Worm (Caenorhabditis elegans) whole organism, young adult: ENCODE results near the gene lbp-9.
"Not testable (repeated sequence)": the region's sequence is repeated elsewhere in the genome, so short reads cannot be mapped to it uniquely, and the experiment has no call there.

Source experiments
- D2030.7 ChIP-seq: fragments of 200-800 bp; sonication (Bioruptor generic); IDR thresholded peaks from 2 replicates; pipeline ENCODE4 v1.3.6; 2022; ENCODE audit warnings: missing genetic modification reagents, missing genetic modification characterization, missing compliant biosample characterization
- F37B4.10 ChIP-seq: fragments of 200-800 bp; sonication (Bioruptor generic); IDR thresholded peaks from 2 replicates; pipeline ENCODE4 v1.3.6; 2022; ENCODE audit warnings: missing genetic modification characterization, missing compliant biosample characterization
- F39B2.1 ChIP-seq: fragments of 200-800 bp; sonication (Bioruptor generic); IDR thresholded peaks from 2 replicates; pipeline ENCODE4 v1.3.6; 2022; ENCODE audit warnings: missing genetic modification reagents, missing genetic modification characterization, missing compliant biosample characterization
- Y67H2A.10 ChIP-seq: fragments of 200-800 bp; sonication (Bioruptor generic); conservative IDR thresholded peaks from 2 replicates; pipeline ENCODE4 v1.3.6; 2022; ENCODE audit warnings: missing genetic modification reagents, missing genetic modification characterization, missing compliant biosample characterization
- Y95B8A.8 ChIP-seq: fragments of 200-800 bp; sonication (Bioruptor generic); IDR thresholded peaks from 2 replicates; pipeline ENCODE4 v1.3.6; 2022; ENCODE audit warnings: missing genetic modification reagents, missing genetic modification characterization, missing compliant biosample characterization
- ama-1 ChIP-seq, 3 experiments: fragments of 150-350 bp in 1 of 3; sonication (generic microtip) in 2 of 3; optimal IDR thresholded peaks; 2 replicates each; lab custom pipeline; 2014 to 2018; ENCODE audit warnings: missing biosample characterization in 2 of 3, missing genetic modification characterization in 2 of 3, missing genetic modification reagents in 2 of 3
- aptf-2 ChIP-seq: fragments of 200-800 bp; sonication (Bioruptor generic); conservative IDR thresholded peaks from 2 replicates; pipeline ENCODE4 v1.3.6; 2022; ENCODE audit warnings: missing genetic modification reagents, missing genetic modification characterization, missing compliant biosample characterization
- attf-3 ChIP-seq: fragments of 200-800 bp; sonication (Bioruptor generic); conservative IDR thresholded peaks from 2 replicates; pipeline ENCODE4 v1.3.6; 2022; ENCODE audit warnings: missing genetic modification reagents, missing genetic modification characterization, missing compliant biosample characterization
- attf-6 ChIP-seq: fragments of 200-800 bp; sonication (Bioruptor generic); IDR thresholded peaks from 2 replicates; pipeline ENCODE4 v1.3.6; 2022; ENCODE audit warnings: missing genetic modification reagents, missing genetic modification characterization, missing compliant biosample characterization
- bed-1 ChIP-seq: fragments of 200-800 bp; sonication (Bioruptor generic); IDR thresholded peaks from 2 replicates; pipeline ENCODE4 v1.3.6; 2022; ENCODE audit warnings: missing genetic modification reagents, missing genetic modification characterization, missing compliant biosample characterization
- egrh-3 ChIP-seq: fragments of 200-800 bp; sonication (Bioruptor generic); IDR thresholded peaks from 2 replicates; pipeline ENCODE4 v1.3.6; 2022; ENCODE audit warnings: missing genetic modification reagents, missing genetic modification characterization, missing compliant biosample characterization
- hlh-26 ChIP-seq: fragments of 200-800 bp; sonication (Bioruptor generic); conservative IDR thresholded peaks from 2 replicates; pipeline ENCODE4 v1.3.6; 2022; ENCODE audit warnings: missing genetic modification reagents, missing genetic modification characterization, missing compliant biosample characterization
- hmg-1.2 ChIP-seq: fragments of 200-800 bp; sonication (Bioruptor generic); IDR thresholded peaks from 2 replicates; pipeline ENCODE4 v1.3.6; 2022; ENCODE audit warnings: missing genetic modification reagents, missing genetic modification characterization, missing compliant biosample characterization
- lag-1 ChIP-seq: fragments of 200-800 bp; sonication (Bioruptor generic); IDR thresholded peaks from 2 replicates; pipeline ENCODE4 v1.3.6; 2022; ENCODE audit warnings: missing genetic modification reagents, missing genetic modification characterization, missing compliant biosample characterization
- mcd-1 ChIP-seq: fragments of 200-800 bp; sonication (Bioruptor generic); IDR thresholded peaks from 2 replicates; pipeline ENCODE4 v1.3.6; 2022; ENCODE audit warnings: missing genetic modification reagents, missing genetic modification characterization, missing compliant biosample characterization
- mes-4 ChIP-seq: sonication (generic microtip); optimal IDR thresholded peaks from 2 replicates; lab custom pipeline; 2016; ENCODE audit warnings: missing genotype, missing genetic modification characterization, missing compliant biosample characterization
- pbrm-1 ChIP-seq: fragments of 200-800 bp; sonication (Bioruptor generic); IDR thresholded peaks from 2 replicates; pipeline ENCODE4 v1.3.6; 2022; ENCODE audit warnings: missing genetic modification reagents, missing genetic modification characterization, missing compliant biosample characterization
- rpc-1 ChIP-seq, 2 experiments: fragments of 150-350 bp in 1 of 2; sonication (generic microtip) in 1 of 2; optimal IDR thresholded peaks; 2 replicates each; lab custom pipeline; 2014 to 2018; ENCODE audit warnings: missing biosample characterization in 1 of 2, missing genetic modification characterization in 1 of 2, missing genetic modification reagents in 1 of 2, missing genotype in 1 of 2
- snpc-1.1 ChIP-seq: sonication (generic microtip); optimal IDR thresholded peaks from 2 replicates; lab custom pipeline; 2017; ENCODE audit warnings: missing genetic modification characterization, mild to moderate bottlenecking, missing compliant biosample characterization, antibody characterized with exemption, moderate library complexity, missing genotype, missing genetic modification reagents; ENCODE audit not compliant: insufficient read depth
- snpc-4 ChIP-seq, 5 experiments: fragments of 150-350 bp in 1 of 5; sonication (generic microtip) in 4 of 5; optimal IDR thresholded peaks; 2 replicates each; lab custom pipeline; 2014 to 2018; ENCODE audit warnings: missing genetic modification characterization in 5 of 5, missing biosample characterization in 3 of 5, antibody characterized with exemption in 2 of 5, mild to moderate bottlenecking in 2 of 5, missing compliant biosample characterization in 2 of 5, missing genotype in 2 of 5, moderate library complexity in 2 of 5, missing genetic modification reagents in 1 of 5
- somi-1 ChIP-seq: fragments of 200-800 bp; sonication (Bioruptor generic); optimal IDR thresholded peaks from 2 replicates; lab custom pipeline; 2018; ENCODE audit warnings: mild to moderate bottlenecking, missing genetic modification characterization, missing compliant biosample characterization
- xnd-1 ChIP-seq: sonication (generic microtip); optimal IDR thresholded peaks from 2 replicates; lab custom pipeline; 2016; ENCODE audit warnings: missing genotype, missing genetic modification reagents, missing genetic modification characterization, missing compliant biosample characterization
- zfh-2 ChIP-seq: fragments of 200-800 bp; sonication (Bioruptor generic); conservative IDR thresholded peaks from 2 replicates; pipeline ENCODE4 v1.3.6; 2022; ENCODE audit warnings: missing genetic modification reagents, missing genetic modification characterization, missing compliant biosample characterization
- ztf-25 ChIP-seq: fragments of 200-800 bp; sonication (Bioruptor generic); IDR thresholded peaks from 2 replicates; pipeline ENCODE4 v1.3.6; 2022; ENCODE audit warnings: missing genetic modification reagents, missing genetic modification characterization, missing compliant biosample characterization
- ztf-26 ChIP-seq: sonication (generic microtip); optimal IDR thresholded peaks from 2 replicates; lab custom pipeline; 2017; ENCODE audit warnings: missing genetic modification characterization, missing compliant biosample characterization
- ztf-3 ChIP-seq: fragments of 200-800 bp; sonication (Bioruptor generic); optimal IDR thresholded peaks from 2 replicates; lab custom pipeline; 2018; ENCODE audit warnings: mild to moderate bottlenecking, missing genetic modification characterization, missing compliant biosample characterization

Gene lbp-9

ce11 chrV:2076043-2076442 lies 7.8 kb downstream of the lbp-9 start:
- TF ChIP-seq zfh-2 (GFP tag; lab: Robert Waterston, UW) = peak; percentile 44; the same call in 1 of the 2 replicates
- no peak for TF ChIP-seq mes-4 (tag; lab: Kevin White, UChicago)
- TF ChIP-seq somi-1 = peak; percentile 36

DNA sequence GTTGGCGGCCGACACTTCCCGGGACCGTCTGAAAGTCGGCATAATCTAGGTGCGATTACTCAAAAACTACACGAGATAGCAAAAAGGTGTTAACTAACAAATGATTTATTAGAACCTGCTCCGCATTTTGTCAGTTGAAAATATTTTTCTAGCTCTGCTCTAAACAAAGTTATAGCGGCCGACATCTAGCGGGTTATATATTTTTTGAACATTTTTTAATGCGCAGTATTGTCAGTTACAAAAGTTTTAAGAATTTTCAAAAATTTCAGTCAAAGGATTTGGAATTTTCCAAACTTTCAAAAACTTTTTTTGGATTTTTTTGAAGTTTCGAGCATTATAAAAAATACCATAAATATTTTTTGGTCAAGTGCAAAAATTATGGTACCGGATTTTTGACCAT lies 13.0 kb downstream of the lbp-9 start:
- no peak for TF ChIP-seq ztf-26 (tag; lab: Kevin White, UChicago)
- no peak for TF ChIP-seq aptf-2 (GFP tag; lab: Robert Waterston, UW)
- no peak for TF ChIP-seq ztf-3 (GFP tag; lab: Kevin White, UChicago)
- TF ChIP-seq, all 124 proteins: peak for 0

- TF ChIP-seq hmg-1.2 (GFP tag; lab: Robert Waterston, UW) = no peak
- no peak for TF ChIP-seq Y67H2A.10 (GFP tag; lab: Robert Waterston, UW)
- no peak for TF ChIP-seq xnd-1 (tag; lab: Kevin White, UChicago)
- no peak for TF ChIP-seq ama-1 (optimal IDR thresholded peaks at IDR 0.05; lab: Kevin White, UChicago)
- TF ChIP-seq ama-1 (GFP tag; optimal IDR thresholded peaks at IDR 0.05; lab: Kevin White, UChicago) = no peak
- TF ChIP-seq F39B2.1 = no peak
- no peak for TF ChIP-seq lag-1
Measured at ce11 chrV:2081894-2082293, 13.6 kb downstream of the lbp-9 start.

- TF ChIP-seq zfh-2 (GFP tag; lab: Robert Waterston, UW) (peak; percentile 56), egrh-3 (GFP tag; lab: Robert Waterston, UW) (peak; percentile 23; the same call in 1 of the 2 replicates), ztf-25 (GFP tag; lab: Robert Waterston, UW) (0 out of 2 replicates have a peak, but pooled peaks have one; percentile 51), bed-1 (GFP tag; lab: Robert Waterston, UW) (no peak), attf-3 (GFP tag; lab: Robert Waterston, UW) (no peak), hlh-26 (GFP tag; lab: Robert Waterston, UW) (no peak), pbrm-1 (GFP tag; lab: Robert Waterston, UW) (no peak)
Measured at ce11 chrV:2083869-2084268, 15.6 kb downstream of the lbp-9 start.

DNA sequence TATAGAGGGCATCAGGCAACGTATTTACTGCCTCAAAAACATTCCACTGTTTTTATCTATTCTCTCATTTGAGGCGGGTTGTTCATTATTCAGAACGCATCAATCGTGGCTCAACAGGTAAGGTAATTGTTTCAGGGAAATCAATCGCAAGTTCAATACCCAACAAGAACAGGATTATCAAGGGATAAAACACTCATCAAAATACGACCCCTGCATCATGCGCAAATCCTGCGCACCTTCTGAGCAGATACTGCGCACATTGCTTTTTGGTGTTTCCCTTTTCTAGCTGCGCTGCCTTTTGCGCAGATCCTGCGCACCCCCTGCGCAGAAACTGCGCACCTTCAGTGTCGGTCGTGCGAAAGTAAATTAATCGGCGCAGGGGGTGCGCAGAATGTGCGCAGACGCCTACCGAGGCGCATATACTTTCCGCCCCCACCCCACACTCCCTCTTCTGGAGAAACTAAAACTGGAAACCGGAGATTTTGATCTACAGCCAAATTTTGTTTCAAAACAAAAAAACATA lies 17.6 kb downstream of the lbp-9 start, which contains the start of gene F36F12.3:
F36F12.3 (plus strand) TSS at position 51 of the 523 bp plus-strand sequence.
- TF ChIP-seq zfh-2 (GFP tag; lab: Robert Waterston, UW) (0 out of 2 replicates have a peak, but pooled peaks have one; percentile 11), egrh-3 (GFP tag; lab: Robert Waterston, UW) (peak; percentile 26; the same call in 1 of the 2 replicates), F37B4.10 (GFP tag; lab: Robert Waterston, UW) (0 out of 2 replicates have a peak, but pooled peaks have one; percentile 63), rpc-1 (tag; optimal IDR thresholded peaks at IDR 0.05; lab: Kevin White, UChicago) (peak; percentile 20), Y95B8A.8 (GFP tag; lab: Robert Waterston, UW) (0 out of 2 replicates have a peak, but pooled peaks have one; percentile 15)
- TF ChIP-seq rpc-1 (optimal IDR thresholded peaks at IDR 0.05; lab: Kevin White, UChicago) = not testable (repeated sequence)

DNA sequence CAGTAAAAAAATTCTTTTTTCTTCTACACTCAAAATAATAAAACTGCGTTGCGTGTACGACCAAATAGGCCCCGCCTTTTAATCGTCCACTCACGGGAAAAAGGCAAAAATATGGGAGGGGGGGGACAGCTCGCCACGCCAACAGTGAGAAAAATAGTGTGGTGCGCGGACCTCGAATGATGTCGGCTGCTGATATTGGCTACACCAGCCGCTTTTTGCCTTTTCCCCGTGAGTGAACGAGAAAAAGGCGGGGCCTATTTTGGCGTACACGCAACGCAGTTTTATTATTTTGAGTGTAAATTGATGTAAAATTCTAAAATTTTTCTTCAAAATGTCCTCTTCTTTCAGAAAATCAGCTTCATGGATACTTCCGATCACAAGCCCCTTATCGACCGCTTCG lies 22.1 kb downstream of the lbp-9 start, which contains the start of gene ztf-28:
ztf-28 (plus strand) TSS at position 349 of the 400 bp plus-strand sequence.
- peak; percentile 23 for TF ChIP-seq snpc-1.1
- peak; percentile 89 for TF ChIP-seq hmg-1.2 (GFP tag; lab: Robert Waterston, UW)
- TF ChIP-seq pbrm-1 (GFP tag; lab: Robert Waterston, UW) = peak; percentile 85
- TF ChIP-seq snpc-4 (GFP tag; optimal IDR thresholded peaks at IDR 0.05; lab: Kevin White, UChicago) = peak; percentile 7
- peak in 3 of 4 experiments; percentile 51 to 88 (median 73) for TF ChIP-seq snpc-4 (tag; optimal IDR thresholded peaks at IDR 0.05; lab: Kevin White, UChicago)
- TF ChIP-seq D2030.7 (GFP tag; lab: Robert Waterston, UW) = peak; percentile 30
- peak; percentile 90 for TF ChIP-seq attf-6 (GFP tag; lab: Robert Waterston, UW)
- TF ChIP-seq mcd-1 (GFP tag; lab: Robert Waterston, UW) = peak; percentile 55
